Fruit fly (Drosophila melanogaster): ENCODE results near the gene mesh.

dm6 chr3R:31218214-31218876, 22.8 kb upstream of the mesh start:
- no peak for TF ChIP-seq Rel (GFP tag; optimal IDR thresholded peaks at IDR 0.05)
- TF ChIP-seq Rel (tag; optimal IDR thresholded peaks at IDR 0.05) = peak; percentile 28
- no peak for TF ChIP-seq usp (GFP tag; optimal IDR thresholded peaks at IDR 0.05)
- TF ChIP-seq dmrt93B (GFP tag; optimal IDR thresholded peaks at IDR 0.05) = no peak
- TF ChIP-seq Abd-B (GFP tag; optimal IDR thresholded peaks at IDR 0.05) = no peak
- TF ChIP-seq h (GFP tag; optimal IDR thresholded peaks at IDR 0.05) = no peak
